Fruit fly (Drosophila melanogaster): ENCODE measurements around the gene CG4594.

DNA sequence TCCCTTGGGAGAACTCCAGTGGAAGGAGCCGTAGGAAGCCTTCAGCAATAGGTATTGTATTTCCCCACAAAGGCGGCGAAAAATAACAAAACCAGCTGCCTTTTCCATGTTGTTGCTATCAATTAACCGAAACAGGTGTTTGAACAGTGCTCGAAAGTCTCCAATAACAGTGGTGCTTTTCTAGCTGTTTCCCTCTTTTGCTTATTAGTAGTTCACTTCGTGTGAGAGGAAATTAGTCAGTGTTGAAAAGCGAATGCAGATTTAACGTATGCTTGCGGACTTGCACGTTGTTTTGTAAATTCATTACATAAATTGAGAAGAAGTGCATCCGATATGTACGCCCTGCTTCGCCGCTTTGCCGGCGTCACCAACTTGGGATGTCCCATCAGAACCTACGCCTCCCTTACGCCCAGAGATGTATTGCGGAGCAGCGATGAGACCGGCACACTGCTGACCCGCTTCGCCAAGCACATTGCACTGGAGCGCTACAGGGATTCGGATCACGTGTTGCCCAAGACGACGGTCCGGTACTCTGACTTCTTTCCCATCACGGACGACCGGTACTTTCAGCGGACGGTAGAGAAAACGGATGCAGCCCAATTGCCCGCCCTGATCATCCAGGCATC is 18.8 kb downstream of the CG4594 start, which contains the start of the genes Datp and CG4619:
- TF ChIP-seq Ets96B (tag; optimal IDR thresholded peaks at IDR 0.05) (peak; percentile 13), CG3032 (tag; optimal IDR thresholded peaks at IDR 0.05) (no peak), CG34406 (GFP tag; optimal IDR thresholded peaks at IDR 0.05) (no peak), CG6276 (GFP tag; optimal IDR thresholded peaks at IDR 0.05) (no peak), Eip93F (GFP tag; optimal IDR thresholded peaks at IDR 0.05) (no peak), CG11902 (GFP tag; optimal IDR thresholded peaks at IDR 0.05) (no peak), CG4318 (GFP tag; optimal IDR thresholded peaks at IDR 0.05) (no peak), vri (GFP tag; optimal IDR thresholded peaks at IDR 0.05) (peak; percentile 59), CG10631 (GFP tag; optimal IDR thresholded peaks at IDR 0.05) (no peak), Gug (GFP tag; IDR thresholded peaks at IDR 0.05) (no peak), Hr4 (GFP tag; optimal IDR thresholded peaks at IDR 0.05) (no peak)

All from whole organism, prepupa.